Worm (Caenorhabditis elegans) whole organism, young adult: Measurements from ENCODE around the gene W09G12.6.
"Not testable (repeated sequence)": the region's sequence is repeated elsewhere in the genome, so short reads cannot be mapped to it uniquely, and the experiment has no call there.

Experiments used
- B0019.2 ChIP-seq: fragments of 200-800 bp; sonication (Bioruptor generic); conservative IDR thresholded peaks from 2 replicates; pipeline ENCODE4 v1.3.6; 2022; ENCODE audit warnings: missing genetic modification reagents, missing genetic modification characterization, missing compliant biosample characterization
- F33H1.4 ChIP-seq: fragments of 200-800 bp; sonication (Bioruptor generic); IDR thresholded peaks from 2 replicates; pipeline ENCODE4 v1.3.6; 2022; ENCODE audit warnings: missing genetic modification reagents, missing genetic modification characterization, missing compliant biosample characterization
- F49E8.2 ChIP-seq: sonication (generic microtip); optimal IDR thresholded peaks from 3 replicates; lab custom pipeline; 2017; ENCODE audit warnings: missing genetic modification characterization, mild to moderate bottlenecking, missing compliant biosample characterization, antibody characterized with exemption, moderate library complexity; ENCODE audit not compliant: insufficient read depth
- F57A8.1 ChIP-seq: fragments of 200-800 bp; sonication (Bioruptor generic); optimal IDR thresholded peaks from 2 replicates; lab custom pipeline; 2018; ENCODE audit warnings: mild to moderate bottlenecking, missing genetic modification characterization, moderate library complexity, missing compliant biosample characterization
- K12H6.12 ChIP-seq: fragments of 200-800 bp; sonication (Bioruptor generic); optimal IDR thresholded peaks from 2 replicates; lab custom pipeline; 2018; ENCODE audit warnings: mild to moderate bottlenecking, missing genetic modification characterization, missing compliant biosample characterization
- Y53F4B.3 ChIP-seq: fragments of 200-800 bp; sonication (Bioruptor generic); IDR thresholded peaks from 2 replicates; pipeline ENCODE4 v1.3.6; 2022; ENCODE audit warnings: missing genetic modification reagents, missing genetic modification characterization, missing compliant biosample characterization
- Y56A3A.18 ChIP-seq: fragments of 200-800 bp; sonication (Bioruptor generic); IDR thresholded peaks from 2 replicates; pipeline ENCODE4 v1.3.6; 2022; ENCODE audit warnings: missing genetic modification reagents, missing genetic modification characterization, missing compliant biosample characterization
- Y95B8A.8 ChIP-seq: fragments of 200-800 bp; sonication (Bioruptor generic); IDR thresholded peaks from 2 replicates; pipeline ENCODE4 v1.3.6; 2022; ENCODE audit warnings: missing genetic modification reagents, missing genetic modification characterization, missing compliant biosample characterization
- ama-1 ChIP-seq, 3 experiments: fragments of 150-350 bp in 1 of 3; sonication (generic microtip) in 2 of 3; optimal IDR thresholded peaks; 2 replicates each; lab custom pipeline; 2014 to 2018; ENCODE audit warnings: missing biosample characterization in 2 of 3, missing genetic modification characterization in 2 of 3, missing genetic modification reagents in 2 of 3
- bed-1 ChIP-seq: fragments of 200-800 bp; sonication (Bioruptor generic); IDR thresholded peaks from 2 replicates; pipeline ENCODE4 v1.3.6; 2022; ENCODE audit warnings: missing genetic modification reagents, missing genetic modification characterization, missing compliant biosample characterization
- ccch-3 ChIP-seq: fragments of 200-800 bp; sonication (Bioruptor generic); optimal IDR thresholded peaks from 2 replicates; lab custom pipeline; 2018; ENCODE audit warnings: mild to moderate bottlenecking, missing genetic modification characterization, missing compliant biosample characterization
- ceh-100 ChIP-seq: fragments of 200-800 bp; sonication (Bioruptor generic); IDR thresholded peaks from 2 replicates; pipeline ENCODE4 v1.3.6; 2022; ENCODE audit warnings: missing genetic modification reagents, missing genetic modification characterization, missing compliant biosample characterization
- ceh-27 ChIP-seq: fragments of 200-800 bp; sonication (Bioruptor generic); optimal IDR thresholded peaks from 2 replicates; lab custom pipeline; 2018; ENCODE audit warnings: mild to moderate bottlenecking, missing genetic modification characterization, moderate library complexity, missing compliant biosample characterization
- egl-44 ChIP-seq: fragments of 200-800 bp; sonication (Bioruptor generic); IDR thresholded peaks from 2 replicates; pipeline ENCODE4 v1.3.6; 2022; ENCODE audit warnings: missing genetic modification reagents, missing genetic modification characterization, missing compliant biosample characterization
- ets-4 ChIP-seq: fragments of 200-800 bp; sonication (Bioruptor generic); optimal IDR thresholded peaks from 2 replicates; lab custom pipeline; 2018; ENCODE audit warnings: mild to moderate bottlenecking, missing genetic modification characterization, missing compliant biosample characterization
- fkh-3 ChIP-seq: sonication (generic microtip); optimal IDR thresholded peaks from 2 replicates; lab custom pipeline; 2016; ENCODE audit warnings: mild to moderate bottlenecking, missing genetic modification characterization, missing compliant biosample characterization
- gei-17 ChIP-seq: fragments of 200-800 bp; sonication (Bioruptor generic); optimal IDR thresholded peaks from 2 replicates; lab custom pipeline; 2018; ENCODE audit warnings: mild to moderate bottlenecking, missing genetic modification characterization, missing compliant biosample characterization
- hmg-1.2 ChIP-seq: fragments of 200-800 bp; sonication (Bioruptor generic); IDR thresholded peaks from 2 replicates; pipeline ENCODE4 v1.3.6; 2022; ENCODE audit warnings: missing genetic modification reagents, missing genetic modification characterization, missing compliant biosample characterization
- hrde-1 ChIP-seq: sonication (generic microtip); optimal IDR thresholded peaks from 2 replicates; lab custom pipeline; 2016; ENCODE audit warnings: missing genetic modification characterization, mild to moderate bottlenecking, missing compliant biosample characterization, moderate library complexity, missing genotype, missing genetic modification reagents, borderline replicate concordance
- let-607 ChIP-seq, 2 experiments: fragments of 200-800 bp in 1 of 2; sonication (Bioruptor generic) in 1 of 2; sonication (generic microtip) in 1 of 2; optimal IDR thresholded peaks; 2 replicates each; lab custom pipeline; 2016 to 2018; ENCODE audit warnings: mild to moderate bottlenecking in 2 of 2, missing compliant biosample characterization in 2 of 2, missing genetic modification characterization in 2 of 2, moderate library complexity in 2 of 2, missing genotype in 1 of 2
- lin-35 ChIP-seq, 3 experiments: fragments of 150-350 bp in 2 of 3; sonication (generic microtip) in 1 of 3; optimal IDR thresholded peaks; 2 replicates each; lab custom pipeline; 2014 to 2018; ENCODE audit warnings: missing biosample characterization in 3 of 3, missing genetic modification characterization in 3 of 3, missing genetic modification reagents in 3 of 3
- lin-54 ChIP-seq: fragments of 200-800 bp; sonication (Bioruptor generic); optimal IDR thresholded peaks from 2 replicates; lab custom pipeline; 2018; ENCODE audit warnings: mild to moderate bottlenecking, missing genetic modification characterization, missing compliant biosample characterization
- lsy-27 ChIP-seq: sonication (generic microtip); optimal IDR thresholded peaks from 2 replicates; lab custom pipeline; 2017; ENCODE audit warnings: missing genetic modification characterization, mild to moderate bottlenecking, missing compliant biosample characterization, antibody characterized with exemption, missing genotype, borderline replicate concordance; ENCODE audit not compliant: insufficient read depth
- madf-10 ChIP-seq: sonication (generic microtip); optimal IDR thresholded peaks from 2 replicates; lab custom pipeline; 2016; ENCODE audit warnings: mild to moderate bottlenecking, missing genetic modification characterization, missing compliant biosample characterization
- nhr-80 ChIP-seq: sonication (generic microtip); optimal IDR thresholded peaks from 2 replicates; lab custom pipeline; 2016; ENCODE audit warnings: missing genetic modification characterization, missing compliant biosample characterization
- rcor-1 ChIP-seq: fragments of 200-800 bp; sonication (Bioruptor generic); IDR thresholded peaks from 2 replicates; pipeline ENCODE4 v1.3.6; 2022; ENCODE audit warnings: missing genetic modification reagents, missing genetic modification characterization, missing compliant biosample characterization
- rec-8 ChIP-seq, 2 experiments: sonication (generic microtip); optimal IDR thresholded peaks; 2 replicates each; lab custom pipeline; 2016; ENCODE audit warnings: mild to moderate bottlenecking in 2 of 2, missing genetic modification characterization in 2 of 2, missing genetic modification reagents in 2 of 2, missing genotype in 2 of 2, missing biosample characterization in 1 of 2, missing compliant biosample characterization in 1 of 2, moderate library complexity in 1 of 2
- snpc-1.1 ChIP-seq: sonication (generic microtip); optimal IDR thresholded peaks from 2 replicates; lab custom pipeline; 2017; ENCODE audit warnings: missing genetic modification characterization, mild to moderate bottlenecking, missing compliant biosample characterization, antibody characterized with exemption, moderate library complexity, missing genotype, missing genetic modification reagents; ENCODE audit not compliant: insufficient read depth
- snpc-4 ChIP-seq, 5 experiments: fragments of 150-350 bp in 1 of 5; sonication (generic microtip) in 4 of 5; optimal IDR thresholded peaks; 2 replicates each; lab custom pipeline; 2014 to 2018; ENCODE audit warnings: missing genetic modification characterization in 5 of 5, missing biosample characterization in 3 of 5, antibody characterized with exemption in 2 of 5, mild to moderate bottlenecking in 2 of 5, missing compliant biosample characterization in 2 of 5, missing genotype in 2 of 5, moderate library complexity in 2 of 5, missing genetic modification reagents in 1 of 5
- sptf-2 ChIP-seq: fragments of 200-800 bp; sonication (Bioruptor generic); optimal IDR thresholded peaks from 2 replicates; lab custom pipeline; 2018; ENCODE audit warnings: mild to moderate bottlenecking, missing genetic modification characterization, missing compliant biosample characterization
- tbx-9 ChIP-seq: sonication (generic microtip); optimal IDR thresholded peaks from 2 replicates; lab custom pipeline; 2016; ENCODE audit warnings: borderline replicate concordance, missing genetic modification characterization, inconsistent platforms, missing compliant biosample characterization
- zfh-2 ChIP-seq: fragments of 200-800 bp; sonication (Bioruptor generic); conservative IDR thresholded peaks from 2 replicates; pipeline ENCODE4 v1.3.6; 2022; ENCODE audit warnings: missing genetic modification reagents, missing genetic modification characterization, missing compliant biosample characterization
- ztf-18 ChIP-seq: sonication (generic microtip); optimal IDR thresholded peaks from 2 replicates; lab custom pipeline; 2016; ENCODE audit warnings: missing genotype, mild to moderate bottlenecking, missing genetic modification characterization, missing compliant biosample characterization
- ztf-25 ChIP-seq: fragments of 200-800 bp; sonication (Bioruptor generic); IDR thresholded peaks from 2 replicates; pipeline ENCODE4 v1.3.6; 2022; ENCODE audit warnings: missing genetic modification reagents, missing genetic modification characterization, missing compliant biosample characterization
- ztf-26 ChIP-seq: sonication (generic microtip); optimal IDR thresholded peaks from 2 replicates; lab custom pipeline; 2017; ENCODE audit warnings: missing genetic modification characterization, missing compliant biosample characterization
- ztf-3 ChIP-seq: fragments of 200-800 bp; sonication (Bioruptor generic); optimal IDR thresholded peaks from 2 replicates; lab custom pipeline; 2018; ENCODE audit warnings: mild to moderate bottlenecking, missing genetic modification characterization, missing compliant biosample characterization

W09G12.6 gene

ce11 chrIV:1231589-1231988 lies at the start of gene W09G12.6:
Gene W09G12.6, plus strand, starts transcription at chrIV:1231889.
- TF ChIP-seq ztf-3 (GFP tag; lab: Kevin White, UChicago) (no peak), snpc-4 (GFP tag; optimal IDR thresholded peaks at IDR 0.05; lab: Kevin White, UChicago) (no peak), snpc-4 (tag; optimal IDR thresholded peaks at IDR 0.05; lab: Kevin White, UChicago) (no peak), ztf-18 (tag; lab: Kevin White, UChicago) (no peak), madf-10 (tag; lab: Kevin White, UChicago) (no peak), zfh-2 (GFP tag; lab: Robert Waterston, UW) (no peak), B0019.2 (GFP tag; lab: Robert Waterston, UW) (no peak), bed-1 (GFP tag; lab: Robert Waterston, UW) (no peak), ets-4 (no peak), ccch-3 (GFP tag; lab: Kevin White, UChicago) (no peak), ama-1 (optimal IDR thresholded peaks at IDR 0.05; lab: Kevin White, UChicago) (no peak), ama-1 (GFP tag; optimal IDR thresholded peaks at IDR 0.05; lab: Kevin White, UChicago) (no peak), lin-54 (GFP tag; lab: Kevin White, UChicago) (no peak), F33H1.4 (no peak), sptf-2 (GFP tag; lab: Kevin White, UChicago) (no peak), hrde-1 (no peak), let-607 (tag; optimal IDR thresholded peaks at IDR 0.05; lab: Kevin White, UChicago) (no peak)

ce11 chrIV:1182292-1182691 lies 49.4 kb upstream of the W09G12.6 start, which contains the start of gene rmif-2:
Gene rmif-2, plus strand, starts transcription at chrIV:1182592.
- not testable (repeated sequence) for TF ChIP-seq ceh-100; egl-44 (GFP tag; lab: Robert Waterston, UW); F49E8.2 (tag; lab: Kevin White, UChicago)

ce11 chrIV:1187502-1187901 lies 44.2 kb upstream of the W09G12.6 start, which contains the start of gene mdt-20:
Gene mdt-20, plus strand, starts transcription at chrIV:1187802.
- TF ChIP-seq lin-35 (GFP tag; optimal IDR thresholded peaks at IDR 0.05; lab: Kevin White, UChicago); snpc-1.1 (tag; lab: Kevin White, UChicago); gei-17 (GFP tag; lab: Kevin White, UChicago): not testable (repeated sequence)

ce11 chrIV:1192765-1193164 lies 38.9 kb upstream of the W09G12.6 start, which contains the start of gene spl-3:
Gene spl-3, plus strand, starts transcription at chrIV:1193065.
- TF ChIP-seq hmg-1.2 (no peak), ztf-26 (tag; lab: Kevin White, UChicago) (no peak), ceh-27 (GFP tag; lab: Kevin White, UChicago) (no peak), fkh-3 (tag; lab: Kevin White, UChicago) (no peak), Y53F4B.3 (GFP tag; lab: Robert Waterston, UW) (no peak), tbx-9 (tag; lab: Kevin White, UChicago) (no peak), ztf-25 (no peak), lsy-27 (tag; lab: Kevin White, UChicago) (no peak), rcor-1 (GFP tag; lab: Robert Waterston, UW) (no peak), F33H1.4 (no peak), Y95B8A.8 (GFP tag; lab: Robert Waterston, UW) (no peak), rec-8 (tag; optimal IDR thresholded peaks at IDR 0.05; lab: Kevin White, UChicago) (no peak), K12H6.12 (tag; lab: Kevin White, UChicago) (no peak), zfh-2 (GFP tag; lab: Robert Waterston, UW) (no peak), F57A8.1 (no peak), snpc-1.1 (tag; lab: Kevin White, UChicago) (no peak), Y56A3A.18 (GFP tag; lab: Robert Waterston, UW) (no peak), nhr-80 (tag; lab: Kevin White, UChicago) (no peak)
- TF ChIP-seq, all 124 proteins: peak for 0
